Fruit fly (Drosophila melanogaster) whole organism, embryonic: ENCODE measurements around the gene shi.

Experiments
- Aef1 ChIP-seq: fragments of 200-800 bp; sonication (Bioruptor generic); IDR thresholded peaks from 3 replicates; pipeline ENCODE4 v1.3.6; 2022; ENCODE audit warnings: missing biosample characterization, missing genetic modification characterization
- Atf-2 ChIP-seq: fragments of 200-800 bp; sonication (Bioruptor generic); optimal IDR thresholded peaks from 2 replicates; lab custom pipeline; 2016; ENCODE audit warnings: missing biosample characterization, missing genetic modification characterization
- CG10543 ChIP-seq: fragments of 200-800 bp; sonication (Bioruptor generic); optimal IDR thresholded peaks from 3 replicates; lab custom pipeline; 2017; ENCODE audit warnings: missing biosample characterization, mild to moderate bottlenecking, missing genetic modification characterization, moderate library complexity
- CG10565 ChIP-seq: fragments of 200-800 bp; sonication (Bioruptor generic); optimal IDR thresholded peaks from 3 replicates; lab custom pipeline; 2016; ENCODE audit warnings: missing biosample characterization, mild to moderate bottlenecking, missing genetic modification characterization
- CG11696 ChIP-seq: fragments of 200-800 bp; sonication (Bioruptor generic); IDR thresholded peaks from 2 replicates; pipeline ENCODE4 v1.3.6; 2022; ENCODE audit warnings: missing biosample characterization, missing genetic modification characterization
- CG12219 ChIP-seq: fragments of 200-800 bp; sonication (Bioruptor generic); optimal IDR thresholded peaks from 3 replicates; lab custom pipeline; 2018; ENCODE audit warnings: missing biosample characterization, mild to moderate bottlenecking, missing genetic modification characterization
- CG12236 ChIP-seq: fragments of 200-800 bp; sonication (Bioruptor generic); optimal IDR thresholded peaks from 2 replicates; lab custom pipeline; 2016; ENCODE audit warnings: missing biosample characterization, missing genetic modification characterization
- CG13624 ChIP-seq: fragments of 200-800 bp; sonication (Bioruptor generic); optimal IDR thresholded peaks from 2 replicates; lab custom pipeline; 2016; ENCODE audit warnings: missing biosample characterization, missing genetic modification characterization
- CG13894 ChIP-seq: fragments of 200-800 bp; sonication (Bioruptor generic); optimal IDR thresholded peaks from 3 replicates; lab custom pipeline; 2018; ENCODE audit warnings: missing biosample characterization, mild to moderate bottlenecking, missing genetic modification characterization, moderate library complexity
- CG16813 ChIP-seq: fragments of 200-800 bp; sonication (Bioruptor generic); IDR thresholded peaks from 3 replicates; pipeline ENCODE4 v1.3.6; 2022; ENCODE audit warnings: missing biosample characterization, missing genetic modification characterization; ENCODE audit not compliant: partially characterized antibody
- CG17328 ChIP-seq: fragments of 200-800 bp; sonication (Bioruptor generic); IDR thresholded peaks from 2 replicates; pipeline ENCODE4 v1.3.6; 2022; ENCODE audit warnings: missing biosample characterization, missing genetic modification characterization
- CG2875 ChIP-seq: fragments of 200-800 bp; sonication (Bioruptor generic); optimal IDR thresholded peaks from 2 replicates; lab custom pipeline; 2017; ENCODE audit warnings: missing biosample characterization, mild to moderate bottlenecking, missing genetic modification characterization, missing genetic modification reagents
- CG32532 ChIP-seq: fragments of 200-800 bp; sonication (Bioruptor generic); IDR thresholded peaks from 2 replicates; pipeline ENCODE4 v1.3.6; 2022; ENCODE audit warnings: missing biosample characterization, missing genetic modification characterization
- CG3281 ChIP-seq: fragments of 200-800 bp; sonication (Bioruptor generic); optimal IDR thresholded peaks from 3 replicates; lab custom pipeline; 2017; ENCODE audit warnings: missing biosample characterization, mild to moderate bottlenecking, missing genetic modification characterization
- CG42726 ChIP-seq: fragments of 200-800 bp; sonication (Bioruptor generic); IDR thresholded peaks from 2 replicates; pipeline ENCODE4 v1.3.6; 2022; ENCODE audit warnings: missing biosample characterization, missing genetic modification characterization; ENCODE audit not compliant: partially characterized antibody
- CG4424 ChIP-seq: fragments of 200-800 bp; sonication (Bioruptor generic); optimal IDR thresholded peaks from 3 replicates; lab custom pipeline; 2016; ENCODE audit warnings: missing biosample characterization, missing genetic modification characterization
- CG6689 ChIP-seq: fragments of 200-800 bp; sonication (Bioruptor generic); IDR thresholded peaks from 2 replicates; pipeline ENCODE4 v1.3.6; 2022; ENCODE audit warnings: missing biosample characterization, missing genetic modification characterization
- CG6791 ChIP-seq: fragments of 200-800 bp; sonication (Bioruptor generic); IDR thresholded peaks from 3 replicates; pipeline ENCODE4 v1.3.6; 2022; ENCODE audit warnings: missing biosample characterization, missing genetic modification characterization; ENCODE audit not compliant: partially characterized antibody
- CG6854 ChIP-seq: fragments of 200-800 bp; sonication (Bioruptor generic); optimal IDR thresholded peaks from 3 replicates; lab custom pipeline; 2017; ENCODE audit warnings: missing biosample characterization, mild to moderate bottlenecking, missing genetic modification characterization
- CG8765 ChIP-seq: fragments of 200-800 bp; sonication (Bioruptor generic); IDR thresholded peaks from 2 replicates; pipeline ENCODE4 v1.3.6; 2022; ENCODE audit warnings: missing biosample characterization, missing genetic modification characterization
- CG9932 ChIP-seq: fragments of 200-800 bp; sonication (Bioruptor generic); IDR thresholded peaks from 2 replicates; pipeline ENCODE4 v1.3.6; 2022; ENCODE audit warnings: missing biosample characterization, missing genetic modification characterization
- Camta ChIP-seq: fragments of 200-800 bp; sonication (Bioruptor generic); optimal IDR thresholded peaks from 2 replicates; lab custom pipeline; 2016; ENCODE audit warnings: missing biosample characterization, missing genetic modification characterization
- E2f1 ChIP-seq: fragments of 200-800 bp; sonication (Bioruptor generic); IDR thresholded peaks from 2 replicates; pipeline ENCODE4 v1.3.6; 2022; ENCODE audit warnings: missing biosample characterization, missing genetic modification characterization
- GATAe ChIP-seq: fragments of 200-800 bp; sonication (Bioruptor generic); conservative IDR thresholded peaks from 2 replicates; pipeline ENCODE4 v1.3.6; 2022; ENCODE audit warnings: missing biosample characterization, missing genetic modification characterization
- Gsc ChIP-seq: fragments of 200-800 bp; sonication (Bioruptor generic); IDR thresholded peaks from 2 replicates; pipeline ENCODE4 v1.3.6; 2022; ENCODE audit warnings: missing biosample characterization, missing genetic modification characterization
- MBD-R2 ChIP-seq: fragments of 200-800 bp; sonication (Bioruptor generic); IDR thresholded peaks from 2 replicates; pipeline ENCODE4 v1.3.6; 2022; ENCODE audit warnings: missing biosample characterization, missing genetic modification characterization
- NfI ChIP-seq: fragments of 200-800 bp; sonication (Bioruptor generic); optimal IDR thresholded peaks from 3 replicates; lab custom pipeline; 2018; ENCODE audit warnings: missing biosample characterization, mild to moderate bottlenecking, missing genetic modification characterization, moderate library complexity
- Poxn ChIP-seq: fragments of 200-800 bp; sonication (Bioruptor generic); IDR thresholded peaks from 2 replicates; pipeline ENCODE4 v1.3.6; 2022; ENCODE audit warnings: missing biosample characterization, missing genetic modification characterization
- Side ChIP-seq: fragments of 200-800 bp; sonication (Bioruptor generic); optimal IDR thresholded peaks from 2 replicates; lab custom pipeline; 2016; ENCODE audit warnings: missing biosample characterization, missing genetic modification characterization
- Sin3A ChIP-seq: fragments of >200 bp; optimal IDR thresholded peaks from 2 replicates; lab custom pipeline; 2018
- Sox102F ChIP-seq: fragments of 200-800 bp; sonication (Bioruptor generic); optimal IDR thresholded peaks from 2 replicates; lab custom pipeline; 2018; ENCODE audit warnings: missing biosample characterization, mild to moderate bottlenecking, missing genetic modification characterization, moderate library complexity
- Tbp ChIP-seq: fragments of >200 bp; optimal IDR thresholded peaks from 2 replicates; lab custom pipeline; 2018; ENCODE audit warnings: missing biosample characterization, missing genetic modification characterization
- ac ChIP-seq: fragments of 200-800 bp; sonication (Bioruptor generic); optimal IDR thresholded peaks from 3 replicates; lab custom pipeline; 2017; ENCODE audit warnings: missing biosample characterization, mild to moderate bottlenecking, missing genetic modification characterization
- ash1 ChIP-seq: fragments of 200-800 bp; sonication (Bioruptor generic); optimal IDR thresholded peaks from 2 replicates; lab custom pipeline; 2018; ENCODE audit warnings: missing biosample characterization, mild to moderate bottlenecking, missing genetic modification characterization
- bbx ChIP-seq: fragments of 200-800 bp; sonication (Bioruptor generic); IDR thresholded peaks from 2 replicates; pipeline ENCODE4 v1.3.6; 2022; ENCODE audit warnings: missing biosample characterization, missing genetic modification characterization; ENCODE audit not compliant: partially characterized antibody
- chm ChIP-seq: fragments of 200-800 bp; sonication (Bioruptor generic); IDR thresholded peaks from 2 replicates; pipeline ENCODE4 v1.3.6; 2022; ENCODE audit warnings: missing biosample characterization, missing genetic modification characterization
- dmrt11E ChIP-seq: fragments of 200-800 bp; sonication (Bioruptor generic); optimal IDR thresholded peaks from 3 replicates; lab custom pipeline; 2018; ENCODE audit warnings: missing biosample characterization, mild to moderate bottlenecking, missing genetic modification characterization, moderate library complexity
- emc ChIP-seq: fragments of 200-800 bp; sonication (Bioruptor generic); optimal IDR thresholded peaks from 2 replicates; lab custom pipeline; 2016; ENCODE audit warnings: missing biosample characterization, missing genetic modification characterization
- exex ChIP-seq: fragments of 200-800 bp; sonication (Bioruptor generic); optimal IDR thresholded peaks from 4 replicates; lab custom pipeline; 2018; ENCODE audit warnings: missing biosample characterization, mild to moderate bottlenecking, missing genetic modification characterization, moderate library complexity
- fd96Cb ChIP-seq: fragments of 200-800 bp; sonication (Bioruptor generic); optimal IDR thresholded peaks from 2 replicates; lab custom pipeline; 2018; ENCODE audit warnings: missing biosample characterization, mild to moderate bottlenecking, missing genetic modification characterization, moderate library complexity
- fu2 ChIP-seq: fragments of 200-800 bp; sonication (Bioruptor generic); optimal IDR thresholded peaks from 2 replicates; lab custom pipeline; 2016; ENCODE audit warnings: missing biosample characterization, missing genetic modification characterization
- gem ChIP-seq: fragments of 200-800 bp; sonication (Bioruptor generic); optimal IDR thresholded peaks from 2 replicates; lab custom pipeline; 2019; ENCODE audit warnings: missing biosample characterization, mild to moderate bottlenecking, missing genetic modification characterization, moderate library complexity
- otp ChIP-seq: fragments of 200-800 bp; sonication (Bioruptor generic); IDR thresholded peaks from 3 replicates; pipeline ENCODE4, ENCODE4 v1.3.6; 2022; ENCODE audit warnings: missing biosample characterization, missing genetic modification characterization
- pfk ChIP-seq: fragments of 200-800 bp; sonication (Bioruptor generic); optimal IDR thresholded peaks from 2 replicates; lab custom pipeline; 2018; ENCODE audit warnings: missing biosample characterization, mild to moderate bottlenecking, missing genetic modification characterization, moderate library complexity
- pita ChIP-seq: fragments of 200-800 bp; sonication (Bioruptor generic); optimal IDR thresholded peaks from 2 replicates; lab custom pipeline; 2017; ENCODE audit warnings: missing biosample characterization, mild to moderate bottlenecking, missing genetic modification characterization
- pum ChIP-seq: fragments of 200-800 bp; sonication (Bioruptor generic); optimal IDR thresholded peaks from 2 replicates; lab custom pipeline; 2016; ENCODE audit warnings: missing biosample characterization, missing genetic modification characterization
- pzg ChIP-seq: fragments of 200-800 bp; sonication (Bioruptor generic); optimal IDR thresholded peaks from 3 replicates; lab custom pipeline; 2018; ENCODE audit warnings: missing biosample characterization, mild to moderate bottlenecking, missing genetic modification characterization, moderate library complexity
- shn ChIP-seq: fragments of 200-800 bp; sonication (Bioruptor generic); optimal IDR thresholded peaks from 3 replicates; lab custom pipeline; 2016; ENCODE audit warnings: missing biosample characterization, missing genetic modification characterization
- sima ChIP-seq: fragments of 200-800 bp; sonication (Bioruptor generic); optimal IDR thresholded peaks from 2 replicates; lab custom pipeline; 2016; ENCODE audit warnings: missing biosample characterization, missing genetic modification characterization
- stc ChIP-seq: fragments of 200-800 bp; sonication (Bioruptor generic); IDR thresholded peaks from 2 replicates; pipeline ENCODE4 v1.3.6; 2022; ENCODE audit warnings: missing biosample characterization, missing genetic modification characterization
- zfh2 ChIP-seq: fragments of 200-800 bp; sonication (Bioruptor generic); optimal IDR thresholded peaks from 2 replicates; lab custom pipeline; 2016; ENCODE audit warnings: missing biosample characterization, missing genetic modification characterization

Gene shi

DNA sequence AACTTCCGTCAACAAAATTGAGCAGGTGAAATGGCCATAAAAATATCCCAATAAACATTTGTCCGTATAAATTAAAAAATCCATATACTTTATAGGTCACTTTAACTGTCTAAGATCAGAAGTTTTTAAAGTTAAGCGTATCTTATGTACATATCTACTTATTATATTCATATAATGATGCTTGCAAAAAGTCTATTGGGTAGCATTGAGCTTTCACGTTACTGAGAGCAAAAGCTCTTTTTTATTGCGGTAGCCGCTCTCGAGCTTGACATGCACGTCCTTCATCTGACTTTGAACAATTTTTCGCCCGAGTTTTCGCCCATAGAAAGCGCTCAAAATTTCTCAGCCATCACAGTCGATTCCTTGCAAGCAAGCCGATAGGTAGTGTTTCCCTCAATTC is 24.1 kb upstream of the shi start, which contains the start of gene Gapdh2 (continued):
- peak; percentile 99 for TF ChIP-seq gem
- TF ChIP-seq stc (GFP tag; lab: Robert Waterston, UW), result peak; percentile 99
- TF ChIP-seq CG12236 (GFP tag; lab: Kevin White, UChicago), result peak; percentile 94
- peak; percentile 99 for TF ChIP-seq MBD-R2
- peak; percentile 94 for TF ChIP-seq fu2 (GFP tag; lab: Kevin White, UChicago)
- peak; percentile 98 for TF ChIP-seq ash1 (GFP tag; lab: Kevin White, UChicago)
- TF ChIP-seq shn (GFP tag; lab: Kevin White, UChicago), result peak; percentile 85
- peak; percentile 93 for TF ChIP-seq sima
- TF ChIP-seq ac (GFP tag; lab: Kevin White, UChicago), result peak; percentile 87
- peak; percentile 100 for TF ChIP-seq CG10543 (GFP tag; lab: Kevin White, UChicago)
- TF ChIP-seq CG13894 (tag; lab: Kevin White, UChicago), result peak; percentile 100
- peak; percentile 100 for TF ChIP-seq CG32532 (GFP tag; lab: Robert Waterston, UW)
- TF ChIP-seq CG6689 (GFP tag; lab: Robert Waterston, UW), result peak; percentile 98
- peak; percentile 96 for TF ChIP-seq Poxn (GFP tag; lab: Robert Waterston, UW)
- TF ChIP-seq Side (GFP tag; lab: Kevin White, UChicago), result peak; percentile 96
- peak; percentile 98 for TF ChIP-seq CG2875
- peak; percentile 100 for TF ChIP-seq exex (tag; lab: Kevin White, UChicago)
- no peak for TF ChIP-seq CG6791
- no peak for TF ChIP-seq Tbp (GFP tag; lab: Kevin White, UChicago)
- TF ChIP-seq bbx (GFP tag; lab: Robert Waterston, UW), result no peak; the same call in 1 of the 2 replicates
- peak; percentile 100 for TF ChIP-seq CG12219
- peak; percentile 97 for TF ChIP-seq CG11696 (GFP tag; lab: Robert Waterston, UW)
- peak; percentile 100 for TF ChIP-seq CG3281
- TF ChIP-seq Sin3A (lab: Kevin White, UChicago), result no peak
- TF ChIP-seq E2f1 (GFP tag; lab: Robert Waterston, UW), result peak; percentile 99
- TF ChIP-seq Sox102F (GFP tag; lab: Kevin White, UChicago), result peak; percentile 100
- peak; percentile 92 for TF ChIP-seq CG10565
- TF ChIP-seq chm (GFP tag; lab: Robert Waterston, UW), result peak; percentile 99; the same call in 1 of the 2 replicates
- peak; percentile 93 for TF ChIP-seq pum (GFP tag; lab: Kevin White, UChicago)
- TF ChIP-seq CG13624, result peak; percentile 99
- TF ChIP-seq Aef1 (GFP tag; lab: Robert Waterston, UW), result peak; percentile 98
- peak; percentile 94; the same call in 1 of the 2 replicates for TF ChIP-seq CG8765 (GFP tag; lab: Robert Waterston, UW)
- peak; percentile 99 for TF ChIP-seq CG9932 (GFP tag; lab: Robert Waterston, UW)
- peak; percentile 99 for TF ChIP-seq NfI (GFP tag; lab: Kevin White, UChicago)
- TF ChIP-seq Camta, result peak; percentile 98
- TF ChIP-seq CG17328 (GFP tag; lab: Robert Waterston, UW), result peak; percentile 99
- TF ChIP-seq Gsc (GFP tag; lab: Robert Waterston, UW), result no peak
- TF ChIP-seq pfk (GFP tag; lab: Kevin White, UChicago), result peak; percentile 88
- TF ChIP-seq dmrt11E (tag; lab: Kevin White, UChicago), result peak; percentile 66
- TF ChIP-seq CG16813 (GFP tag; lab: Robert Waterston, UW), result no peak
- no peak for TF ChIP-seq CG42726 (GFP tag; lab: Robert Waterston, UW)
- no peak for TF ChIP-seq pita (GFP tag; lab: Kevin White, UChicago)
- TF ChIP-seq emc (GFP tag; lab: Kevin White, UChicago), result peak; percentile 94
- peak; percentile 95 for TF ChIP-seq zfh2 (GFP tag; lab: Kevin White, UChicago)
- peak; percentile 99 for TF ChIP-seq fd96Cb (tag; lab: Kevin White, UChicago)
- TF ChIP-seq Atf-2 (GFP tag; lab: Kevin White, UChicago), result peak; percentile 96
- peak; percentile 100 for TF ChIP-seq CG6854 (GFP tag; lab: Kevin White, UChicago)
- peak; percentile 48 for TF ChIP-seq pzg (GFP tag; lab: Kevin White, UChicago)
- TF ChIP-seq GATAe (GFP tag; lab: Robert Waterston, UW), result peak; percentile 95
- peak; percentile 99 for TF ChIP-seq CG4424
- peak; percentile 99 for TF ChIP-seq otp (GFP tag; lab: Robert Waterston, UW)
